Fruit fly (Drosophila melanogaster) whole organism, wandering third instar larva: Measurements from ENCODE around the gene CG1233.

Source experiments
- CG9705 ChIP-seq: fragments of 200-800 bp; sonication (Bioruptor generic); optimal IDR thresholded peaks from 2 replicates; lab custom pipeline; 2018; ENCODE audit warnings: missing biosample characterization, mild to moderate bottlenecking, missing genetic modification characterization
- CrebA ChIP-seq: fragments of 200-800 bp; sonication (Bioruptor generic); optimal IDR thresholded peaks from 2 replicates; lab custom pipeline; 2016; ENCODE audit warnings: missing biosample characterization, mild to moderate bottlenecking, missing genetic modification characterization, borderline replicate concordance
- Dif ChIP-seq: fragments of 200-275, 200-300 bp; sonication (Bioruptor generic); optimal IDR thresholded peaks from 2 replicates; lab custom pipeline; 2018; ENCODE audit warnings: missing biosample characterization, missing genetic modification characterization; ENCODE audit not compliant: partially characterized antibody
- GATAd ChIP-seq: sonication (Bioruptor generic); optimal IDR thresholded peaks from 2 replicates; lab custom pipeline; 2016; ENCODE audit warnings: missing biosample characterization, missing genetic modification characterization
- HLH106 ChIP-seq: fragments of 200-800 bp; optimal IDR thresholded peaks from 3 replicates; lab custom pipeline; 2019; ENCODE audit warnings: missing biosample characterization, mild to moderate bottlenecking, missing genetic modification characterization, moderate library complexity
- Hnf4 ChIP-seq: fragments of 200-800 bp; sonication (Bioruptor generic); optimal IDR thresholded peaks from 2 replicates; lab custom pipeline; 2016; ENCODE audit warnings: missing biosample characterization, mild to moderate bottlenecking, missing genetic modification characterization
- Hr78 ChIP-seq: fragments of >200 bp; optimal IDR thresholded peaks from 2 replicates; lab custom pipeline; 2017; ENCODE audit warnings: missing biosample characterization, missing genetic modification characterization
- OdsH ChIP-seq: fragments of 200-800 bp; sonication (Bioruptor generic); optimal IDR thresholded peaks from 2 replicates; lab custom pipeline; 2016; ENCODE audit warnings: missing biosample characterization, mild to moderate bottlenecking, missing genetic modification characterization
- Rel ChIP-seq, 2 experiments: fragments of 200-800 bp; sonication (Bioruptor generic) in 1 of 2; optimal IDR thresholded peaks; 2 replicates in 1 of 2; 3 replicates in 1 of 2; lab custom pipeline; 2016 to 2019; ENCODE audit warnings: mild to moderate bottlenecking in 2 of 2, missing biosample characterization in 2 of 2, missing genetic modification characterization in 2 of 2, moderate library complexity in 1 of 2
- Vsx2 ChIP-seq: fragments of 200-300, 225-300 bp; sonication (Bioruptor generic); optimal IDR thresholded peaks from 2 replicates; lab custom pipeline; 2018; ENCODE audit warnings: missing biosample characterization, missing genetic modification characterization; ENCODE audit not compliant: partially characterized antibody
- dl ChIP-seq, 2 experiments: fragments of 175-275, 200-275 bp in 1 of 2; fragments of 200-275 bp in 1 of 2; sonication (Bioruptor generic); optimal IDR thresholded peaks; lab custom pipeline; 2018; ENCODE audit warnings: mild to moderate bottlenecking in 2 of 2, missing biosample characterization in 2 of 2, missing genetic modification characterization in 2 of 2, moderate library complexity in 2 of 2; ENCODE audit not compliant: partially characterized antibody in 2 of 2, insufficient read depth in 1 of 2
- dsf ChIP-seq: sonication (Bioruptor generic); optimal IDR thresholded peaks from 2 replicates; lab custom pipeline; 2016; ENCODE audit warnings: missing biosample characterization, missing genetic modification characterization, borderline replicate concordance
- ey ChIP-seq: fragments of 200-800 bp; sonication (Bioruptor generic); optimal IDR thresholded peaks from 2 replicates; lab custom pipeline; 2016; ENCODE audit warnings: missing biosample characterization, missing genetic modification characterization
- foxo ChIP-seq, 2 experiments: fragments of 200-800 bp; sonication (Bioruptor generic); optimal IDR thresholded peaks; 2 replicates in 1 of 2; 3 replicates in 1 of 2; lab custom pipeline; 2016 to 2017; ENCODE audit warnings: missing biosample characterization in 2 of 2, missing genetic modification characterization in 2 of 2
- fru ChIP-seq: fragments of 200-800 bp; sonication (Bioruptor generic); optimal IDR thresholded peaks from 3 replicates; lab custom pipeline; 2016; ENCODE audit warnings: missing biosample characterization, mild to moderate bottlenecking, missing genetic modification characterization
- h ChIP-seq: fragments of 200-800 bp; sonication (Bioruptor generic); optimal IDR thresholded peaks from 3 replicates; lab custom pipeline; 2016; ENCODE audit warnings: missing biosample characterization, mild to moderate bottlenecking, missing genetic modification characterization
- jim ChIP-seq: fragments of 175-275, 200-325 bp; sonication (Bioruptor generic); optimal IDR thresholded peaks from 2 replicates; lab custom pipeline; 2016; ENCODE audit warnings: missing biosample characterization, mild to moderate bottlenecking, missing genetic modification characterization
- lola ChIP-seq: fragments of >200 bp; optimal IDR thresholded peaks from 2 replicates; lab custom pipeline; 2017; ENCODE audit warnings: missing biosample characterization, missing genetic modification characterization
- psq ChIP-seq: fragments of 200-800 bp; sonication (Bioruptor generic); optimal IDR thresholded peaks from 3 replicates; lab custom pipeline; 2017; ENCODE audit warnings: missing biosample characterization, mild to moderate bottlenecking, missing genetic modification characterization, moderate library complexity
- rgr ChIP-seq: fragments of 200-800 bp; sonication (Bioruptor generic); optimal IDR thresholded peaks from 3 replicates; lab custom pipeline; 2016; ENCODE audit warnings: missing biosample characterization, mild to moderate bottlenecking, missing genetic modification characterization
- sage ChIP-seq: fragments of 200-800 bp; sonication (Bioruptor generic); optimal IDR thresholded peaks from 2 replicates; lab custom pipeline; 2016; ENCODE audit warnings: missing biosample characterization, mild to moderate bottlenecking, missing genetic modification characterization
- sv ChIP-seq: fragments of 200-800 bp; sonication (Bioruptor generic); optimal IDR thresholded peaks from 3 replicates; lab custom pipeline; 2016; ENCODE audit warnings: missing biosample characterization, missing genetic modification characterization
- woc ChIP-seq: sonication (Bioruptor generic); optimal IDR thresholded peaks from 2 replicates; lab custom pipeline; 2016; ENCODE audit warnings: missing biosample characterization, mild to moderate bottlenecking, missing genetic modification characterization

The CG1233 gene

dm6 chr3L:390194-390593, 28.9 kb downstream of the CG1233 start:
- TF ChIP-seq fru (GFP tag; lab: Kevin White, UChicago) (peak; percentile 9), GATAd (GFP tag; lab: Kevin White, UChicago) (no peak), h (GFP tag; lab: Kevin White, UChicago) (peak; percentile 48), lola (no peak), foxo (GFP tag; optimal IDR thresholded peaks at IDR 0.05; lab: Kevin White, UChicago) (peak in 1 of 2 experiments; percentile 38), HLH106 (tag; lab: Kevin White, UChicago) (peak; percentile 23)

- peak; percentile 61 to 66 for TF ChIP-seq dl (GFP tag; optimal IDR thresholded peaks at IDR 0.05; lab: Kevin White, UChicago; ENCODE audit: insufficient read depth in 1 of 2, partially characterized antibody in 2 of 2)
- peak; percentile 60 for TF ChIP-seq Dif (GFP tag; lab: Kevin White, UChicago)
- no peak for TF ChIP-seq fru (GFP tag; lab: Kevin White, UChicago)
- peak; percentile 8 for TF ChIP-seq Vsx2 (GFP tag; lab: Kevin White, UChicago)
- TF ChIP-seq CrebA (GFP tag; lab: Kevin White, UChicago) = peak; percentile 23
Observed at dm6 chr3L:392622-393159, 31.4 kb downstream of the CG1233 start, which contains the start of gene trh. Gene trh, minus strand, starts transcription at chr3L:392633.

DNA sequence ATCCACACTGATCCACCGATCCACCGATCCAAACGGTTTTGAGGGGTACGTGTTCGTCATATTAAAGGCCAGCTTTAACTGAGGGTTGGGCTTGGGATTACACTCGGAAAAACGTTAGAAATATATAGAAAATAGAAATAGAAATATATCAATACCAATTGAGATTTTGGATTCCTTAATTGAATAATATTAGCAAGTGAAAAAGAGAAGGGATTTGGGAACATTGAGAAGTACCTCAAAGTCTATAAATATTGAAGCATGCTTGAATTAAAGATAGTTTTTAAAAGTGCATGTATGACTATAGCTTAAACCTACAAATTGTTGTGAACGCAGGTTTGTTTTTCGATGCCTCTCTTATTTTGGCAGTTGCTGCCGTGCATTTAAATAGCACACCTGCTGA, 33.9 kb downstream of the CG1233 start:
- TF ChIP-seq dsf (no peak), h (GFP tag; lab: Kevin White, UChicago) (peak; percentile 1)

DNA sequence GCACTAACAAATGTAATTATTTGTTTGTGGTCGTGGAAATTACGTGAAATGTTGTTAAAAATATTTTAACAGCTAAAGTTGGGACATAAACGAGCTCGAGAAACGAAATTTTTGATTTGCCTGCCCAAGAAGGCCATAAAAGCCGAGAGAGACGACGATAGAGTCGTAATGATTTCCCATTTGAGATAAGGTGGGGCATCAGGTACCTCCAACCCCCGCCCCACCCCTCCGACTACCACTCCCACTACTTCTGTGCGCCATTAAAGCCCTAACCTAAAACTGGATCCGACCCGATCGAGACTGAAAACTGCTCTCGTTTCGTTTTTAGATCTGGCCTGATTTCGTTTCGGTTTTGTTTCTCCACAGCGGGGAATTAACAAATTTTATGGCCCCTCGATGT, 39.0 kb downstream of the CG1233 start:
- TF ChIP-seq sv (GFP tag; lab: Kevin White, UChicago) (no peak), sage (GFP tag; lab: Kevin White, UChicago) (no peak), ey (GFP tag; lab: Kevin White, UChicago) (no peak), Hnf4 (GFP tag; lab: Kevin White, UChicago) (no peak), psq (GFP tag; lab: Kevin White, UChicago) (no peak), jim (GFP tag; lab: Kevin White, UChicago) (no peak), Vsx2 (GFP tag; lab: Kevin White, UChicago) (no peak), rgr (GFP tag; lab: Kevin White, UChicago) (no peak), Rel (GFP tag; optimal IDR thresholded peaks at IDR 0.05; lab: Kevin White, UChicago) (no peak), Rel (tag; optimal IDR thresholded peaks at IDR 0.05; lab: Kevin White, UChicago) (no peak), h (GFP tag; lab: Kevin White, UChicago) (no peak), lola (no peak), CrebA (GFP tag; lab: Kevin White, UChicago) (no peak), woc (no peak), OdsH (no peak), CG9705 (GFP tag; lab: Kevin White, UChicago) (no peak), Hr78 (no peak), fru (GFP tag; lab: Kevin White, UChicago) (no peak)

dm6 chr3L:409791-410190, 48.5 kb downstream of the CG1233 start:
- TF ChIP-seq foxo (GFP tag; optimal IDR thresholded peaks at IDR 0.05; lab: Kevin White, UChicago) (no peak), woc (no peak), fru (GFP tag; lab: Kevin White, UChicago) (peak; percentile 4), ey (GFP tag; lab: Kevin White, UChicago) (no peak)
